Worm (Caenorhabditis elegans) whole organism, mixed stage, embryonic: ENCODE results near the gene F53C11.1.

Experiments
- blmp-1 ChIP-seq: fragments of 150-350 bp; optimal IDR thresholded peaks from 2 replicates; lab custom pipeline; 2014; ENCODE audit warnings: missing biosample characterization, missing genetic modification characterization
- elt-1 ChIP-seq: sonication (generic microtip); optimal IDR thresholded peaks from 2 replicates; lab custom pipeline; 2017; ENCODE audit warnings: missing genetic modification characterization, mild to moderate bottlenecking, missing compliant biosample characterization, antibody characterized with exemption, moderate library complexity, borderline replicate concordance; ENCODE audit not compliant: insufficient read depth
- lsy-2 ChIP-seq: fragments of 150-350 bp; optimal IDR thresholded peaks from 2 replicates; lab custom pipeline; 2014; ENCODE audit warnings: missing biosample characterization, missing genetic modification characterization
- mab-5 ChIP-seq: fragments of 150-350 bp; optimal IDR thresholded peaks from 2 replicates; lab custom pipeline; 2014; ENCODE audit warnings: missing biosample characterization, missing genetic modification characterization
- mep-1 ChIP-seq: fragments of 150-350 bp; optimal IDR thresholded peaks from 2 replicates; lab custom pipeline; 2017; ENCODE audit warnings: missing biosample characterization, missing genetic modification reagents, missing genetic modification characterization, inconsistent platforms
- nhr-237 ChIP-seq: fragments of 150-350 bp; optimal IDR thresholded peaks from 2 replicates; lab custom pipeline; 2014; ENCODE audit warnings: missing biosample characterization, missing genetic modification characterization
- nhr-76 ChIP-seq: sonication (generic microtip); optimal IDR thresholded peaks from 2 replicates; lab custom pipeline; 2017; ENCODE audit warnings: missing biosample characterization, missing genetic modification characterization
- snpc-4 ChIP-seq: fragments of 150-350 bp; optimal IDR thresholded peaks from 2 replicates; lab custom pipeline; 2014; ENCODE audit warnings: missing biosample characterization, missing genetic modification characterization
- sptf-1 ChIP-seq: sonication (generic microtip); optimal IDR thresholded peaks from 2 replicates; lab custom pipeline; 2017; ENCODE audit warnings: mild to moderate bottlenecking, missing genetic modification characterization, moderate library complexity, missing compliant biosample characterization
- zip-8 ChIP-seq: fragments of 150-350 bp; optimal IDR thresholded peaks from 2 replicates; lab custom pipeline; 2014; ENCODE audit warnings: missing biosample characterization, missing genetic modification characterization
- ztf-11 ChIP-seq: fragments of 150-350 bp; optimal IDR thresholded peaks from 2 replicates; lab custom pipeline; 2014; ENCODE audit warnings: missing biosample characterization, missing genetic modification characterization

DNA sequence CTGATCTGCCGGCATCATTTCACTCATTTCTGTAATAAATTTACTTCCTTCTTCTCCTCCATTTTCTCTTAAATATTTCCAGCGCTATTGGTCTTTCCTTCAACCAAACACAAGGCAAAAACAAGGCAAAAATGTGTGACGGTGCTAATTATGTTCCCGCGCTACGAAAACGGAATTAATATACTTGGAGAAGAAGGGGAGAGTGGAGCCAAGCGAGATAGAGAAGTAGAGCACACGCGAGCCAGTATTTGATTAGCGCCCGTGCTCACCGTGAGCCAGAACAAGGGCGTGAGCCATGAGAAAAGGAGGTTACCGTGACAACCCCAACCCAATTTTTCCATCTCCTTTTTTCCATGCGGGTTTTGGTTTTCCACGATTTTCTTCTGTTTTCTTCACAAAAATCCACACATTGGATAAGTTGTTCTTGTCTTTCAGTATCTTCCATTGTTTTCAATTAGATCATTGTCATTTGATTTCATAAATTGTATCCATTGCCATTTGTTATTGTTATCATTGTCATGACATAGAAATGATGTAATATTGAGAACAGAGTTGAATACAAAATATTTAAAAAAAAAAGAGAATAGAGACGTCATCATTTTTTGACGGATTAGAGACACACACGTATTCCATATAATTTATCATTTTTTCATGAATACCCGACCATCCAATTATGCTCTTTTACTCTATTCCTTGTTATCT is 13.0 kb upstream of the F53C11.1 start, which contains the start of gene F20G2.6:
- TF ChIP-seq zip-8 (tag; lab: Kevin White, UChicago): no peak
- TF ChIP-seq ztf-11 (tag; lab: Kevin White, UChicago): no peak
- no peak for TF ChIP-seq nhr-237 (tag; lab: Kevin White, UChicago)
- no peak for TF ChIP-seq lsy-2 (tag; lab: Kevin White, UChicago)
- no peak for TF ChIP-seq elt-1 (tag; lab: Kevin White, UChicago)
- TF ChIP-seq mab-5 (tag; lab: Kevin White, UChicago): no peak
- TF ChIP-seq nhr-76 (tag; lab: Kevin White, UChicago): no peak
- no peak for TF ChIP-seq mep-1 (tag; lab: Kevin White, UChicago)
- no peak for TF ChIP-seq sptf-1 (tag; lab: Kevin White, UChicago)
- no peak for TF ChIP-seq blmp-1 (tag; lab: Kevin White, UChicago)
- TF ChIP-seq snpc-4 (tag; lab: Kevin White, UChicago): no peak
